Worm (Caenorhabditis elegans) whole organism, L4 larva: ENCODE measurements around the gene ddn-1.

Source experiments
- F44E2.7 ChIP-seq: fragments of 200-800 bp; sonication (Bioruptor generic); IDR thresholded peaks from 2 replicates; pipeline ENCODE4 v2.1.2; 2022; ENCODE audit warnings: missing genetic modification characterization, missing compliant biosample characterization
- F49E8.2 ChIP-seq: sonication (generic microtip); optimal IDR thresholded peaks from 2 replicates; lab custom pipeline; 2016; ENCODE audit warnings: missing compliant biosample characterization, mild to moderate bottlenecking, missing genetic modification characterization, borderline replicate concordance
- T20F7.1 ChIP-seq: fragments of 200-800 bp; sonication (Bioruptor generic); optimal IDR thresholded peaks from 2 replicates; lab custom pipeline; 2018; ENCODE audit warnings: mild to moderate bottlenecking, missing genetic modification characterization, missing compliant biosample characterization
- Y105C5A.15 ChIP-seq: fragments of 200-800 bp; sonication (Bioruptor generic); IDR thresholded peaks from 2 replicates; pipeline ENCODE4 v1.3.6; 2022; ENCODE audit warnings: missing genetic modification characterization, missing compliant biosample characterization
- Y48G9A.11 ChIP-seq: fragments of 200-800 bp; sonication (Bioruptor generic); IDR thresholded peaks from 2 replicates; pipeline ENCODE4 v1.3.6; 2022; ENCODE audit warnings: missing genetic modification reagents, missing genetic modification characterization, missing compliant biosample characterization
- aha-1 ChIP-seq: fragments of 150-350 bp; peaks from one replicate; lab custom pipeline; 2014; ENCODE audit warnings: missing biosample characterization, missing genetic modification characterization
- ceh-28 ChIP-seq: fragments of 150-350 bp; optimal IDR thresholded peaks from 2 replicates; lab custom pipeline; 2014; ENCODE audit warnings: missing biosample characterization, missing genetic modification reagents, missing genetic modification characterization
- ceh-32 ChIP-seq: sonication (generic microtip); optimal IDR thresholded peaks from 2 replicates; lab custom pipeline; 2016; ENCODE audit warnings: mild to moderate bottlenecking, missing genetic modification characterization, missing compliant biosample characterization; ENCODE audit not compliant: poor library complexity
- cey-2 ChIP-seq: sonication (generic microtip); optimal IDR thresholded peaks from 3 replicates; lab custom pipeline; 2017; ENCODE audit warnings: missing genetic modification characterization, mild to moderate bottlenecking, missing compliant biosample characterization, antibody characterized with exemption, borderline replicate concordance; ENCODE audit not compliant: insufficient read depth
- ctbp-1 ChIP-seq: fragments of 200-800 bp; sonication (Bioruptor generic); IDR thresholded peaks from 2 replicates; pipeline ENCODE4 v1.3.6; 2022; ENCODE audit warnings: missing genetic modification reagents, missing genetic modification characterization, missing compliant biosample characterization
- daf-16 ChIP-seq, 3 experiments: sonication (generic microtip); optimal IDR thresholded peaks; 2 replicates each; lab custom pipeline; 2016 to 2017; ENCODE audit warnings: missing genetic modification characterization in 3 of 3, missing genetic modification reagents in 3 of 3, mild to moderate bottlenecking in 2 of 3, missing compliant biosample characterization in 2 of 3, missing biosample characterization in 1 of 3, moderate library complexity in 1 of 3
- dmd-6 ChIP-seq: fragments of 200-800 bp; sonication (Bioruptor generic); IDR thresholded peaks from 2 replicates; pipeline ENCODE4 v1.3.6; 2022; ENCODE audit warnings: missing genetic modification reagents, missing genetic modification characterization, missing compliant biosample characterization
- dpl-1 ChIP-seq: fragments of 150-350 bp; optimal IDR thresholded peaks from 2 replicates; lab custom pipeline; 2014; ENCODE audit warnings: missing biosample characterization, missing genetic modification reagents, missing genetic modification characterization
- duxl-1 ChIP-seq: sonication (generic microtip); optimal IDR thresholded peaks from 2 replicates; lab custom pipeline; 2016; ENCODE audit warnings: mild to moderate bottlenecking, missing genetic modification characterization, moderate library complexity, missing compliant biosample characterization; ENCODE audit not compliant: poor library complexity
- dve-1 ChIP-seq: sonication (generic microtip); optimal IDR thresholded peaks from 2 replicates; lab custom pipeline; 2017; ENCODE audit warnings: antibody characterized with exemption, mild to moderate bottlenecking, missing genetic modification characterization, missing compliant biosample characterization; ENCODE audit not compliant: insufficient read depth
- fos-1 ChIP-seq: fragments of 150-350 bp; optimal IDR thresholded peaks from 2 replicates; lab custom pipeline; 2014; ENCODE audit warnings: missing biosample characterization, missing genetic modification characterization
- gei-8 ChIP-seq: fragments of 200-800 bp; sonication (Bioruptor generic); optimal IDR thresholded peaks from 2 replicates; lab custom pipeline; 2018; ENCODE audit warnings: mild to moderate bottlenecking, missing genetic modification characterization, missing compliant biosample characterization
- hlh-11 ChIP-seq: fragments of 200-800 bp; sonication (Bioruptor generic); optimal IDR thresholded peaks from 2 replicates; lab custom pipeline; 2018; ENCODE audit warnings: mild to moderate bottlenecking, missing genetic modification characterization, missing compliant biosample characterization
- hlh-30 ChIP-seq: sonication (generic microtip); optimal IDR thresholded peaks from 2 replicates; lab custom pipeline; 2017; ENCODE audit warnings: antibody characterized with exemption, mild to moderate bottlenecking, missing genetic modification characterization, missing compliant biosample characterization; ENCODE audit not compliant: insufficient read depth
- lin-1 ChIP-seq: fragments of 200-800 bp; sonication (Bioruptor generic); IDR thresholded peaks from 2 replicates; pipeline ENCODE4 v1.3.6; 2022; ENCODE audit warnings: missing genetic modification reagents, missing genetic modification characterization, missing compliant biosample characterization
- lin-38 ChIP-seq: fragments of 200-800 bp; sonication (Bioruptor generic); IDR thresholded peaks from 2 replicates; pipeline ENCODE4 v1.3.6; 2022; ENCODE audit warnings: missing genetic modification reagents, missing genetic modification characterization, missing compliant biosample characterization
- lin-39 ChIP-seq: fragments of 150-350 bp; optimal IDR thresholded peaks from 2 replicates; lab custom pipeline; 2014; ENCODE audit warnings: missing biosample characterization, missing genetic modification reagents, missing genetic modification characterization
- mdl-1 ChIP-seq, 2 experiments: fragments of 150-350 bp in 1 of 2; sonication (generic microtip) in 1 of 2; optimal IDR thresholded peaks; 2 replicates each; lab custom pipeline; 2014 to 2017; ENCODE audit warnings: missing biosample characterization in 2 of 2, missing genetic modification characterization in 2 of 2
- mdt-29 ChIP-seq: fragments of 200-800 bp; sonication (Bioruptor generic); IDR thresholded peaks from 2 replicates; pipeline ENCODE4 v1.3.6; 2022; ENCODE audit warnings: missing genetic modification reagents, missing genetic modification characterization, missing compliant biosample characterization
- mes-2 ChIP-seq: sonication (generic microtip); optimal IDR thresholded peaks from 2 replicates; lab custom pipeline; 2016; ENCODE audit warnings: missing genotype, mild to moderate bottlenecking, missing genetic modification characterization, missing compliant biosample characterization; ENCODE audit not compliant: poor library complexity, severe bottlenecking
- mxl-3 ChIP-seq: fragments of 200-800 bp; sonication (Bioruptor generic); optimal IDR thresholded peaks from 2 replicates; lab custom pipeline; 2018; ENCODE audit warnings: mild to moderate bottlenecking, missing genetic modification characterization, missing compliant biosample characterization
- nhr-102 ChIP-seq: sonication (generic microtip); optimal IDR thresholded peaks from 2 replicates; lab custom pipeline; 2016; ENCODE audit warnings: mild to moderate bottlenecking, missing genetic modification characterization, moderate library complexity, missing compliant biosample characterization
- nhr-28 ChIP-seq: fragments of 150-350 bp; optimal IDR thresholded peaks from 2 replicates; lab custom pipeline; 2014; ENCODE audit warnings: missing biosample characterization, missing genetic modification characterization
- nhr-41 ChIP-seq: fragments of 200-800 bp; sonication (Bioruptor generic); IDR thresholded peaks from 2 replicates; pipeline ENCODE4 v1.3.6; 2022; ENCODE audit warnings: missing genetic modification reagents, missing genetic modification characterization, missing compliant biosample characterization
- nhr-42 ChIP-seq: fragments of 200-800 bp; sonication (Bioruptor generic); IDR thresholded peaks from 2 replicates; pipeline ENCODE4 v1.3.6; 2022; ENCODE audit warnings: missing genetic modification characterization, missing compliant biosample characterization
- nhr-48 ChIP-seq: sonication (generic microtip); optimal IDR thresholded peaks from 2 replicates; lab custom pipeline; 2016; ENCODE audit warnings: mild to moderate bottlenecking, missing genetic modification characterization, missing compliant biosample characterization
- nhr-6 ChIP-seq: fragments of 150-350 bp; optimal IDR thresholded peaks from 2 replicates; lab custom pipeline; 2014; ENCODE audit warnings: missing biosample characterization, missing genetic modification characterization
- nhr-77 ChIP-seq: fragments of 150-350 bp; optimal IDR thresholded peaks from 2 replicates; lab custom pipeline; 2014; ENCODE audit warnings: missing biosample characterization, missing genetic modification characterization
- pha-4 ChIP-seq, 2 experiments: fragments of 150-350 bp in 1 of 2; fragments of 200-800 bp in 1 of 2; sonication (Bioruptor generic) in 1 of 2; IDR thresholded peaks in 1 of 2; optimal IDR thresholded peaks in 1 of 2; 2 replicates each; pipeline versions ENCODE4 v1.3.6 to Lab custom; 2014 to 2022; ENCODE audit warnings: missing genetic modification characterization in 2 of 2, missing genetic modification reagents in 2 of 2, missing biosample characterization in 1 of 2, missing compliant biosample characterization in 1 of 2
- php-3 ChIP-seq: fragments of 200-800 bp; sonication (Bioruptor generic); IDR thresholded peaks from 2 replicates; pipeline ENCODE4 v1.3.6; 2022; ENCODE audit warnings: missing genetic modification reagents, missing genetic modification characterization, missing compliant biosample characterization
- pqm-1 ChIP-seq: sonication (generic microtip); optimal IDR thresholded peaks from 2 replicates; lab custom pipeline; 2017; ENCODE audit warnings: missing biosample characterization, missing genetic modification characterization
- rbr-2 ChIP-seq: sonication (generic microtip); optimal IDR thresholded peaks from 2 replicates; lab custom pipeline; 2016; ENCODE audit warnings: missing genotype, missing genetic modification characterization, missing compliant biosample characterization
- tra-1 ChIP-seq: fragments of 200-800 bp; sonication (Bioruptor generic); IDR thresholded peaks from 2 replicates; pipeline ENCODE4 v1.3.6; 2022; ENCODE audit warnings: missing genetic modification reagents, missing genetic modification characterization, missing compliant biosample characterization
- unc-62 ChIP-seq, 3 experiments: fragments of 150-350 bp in 1 of 3; sonication (generic microtip); optimal IDR thresholded peaks in 2 of 3; peaks in 1 of 3; 1 replicate in 1 of 3; 2 replicates in 2 of 3; lab custom pipeline; 2014 to 2017; ENCODE audit warnings: missing biosample characterization in 3 of 3, missing genetic modification characterization in 3 of 3, missing genetic modification reagents in 3 of 3, missing genotype in 1 of 3

Gene ddn-1

DNA sequence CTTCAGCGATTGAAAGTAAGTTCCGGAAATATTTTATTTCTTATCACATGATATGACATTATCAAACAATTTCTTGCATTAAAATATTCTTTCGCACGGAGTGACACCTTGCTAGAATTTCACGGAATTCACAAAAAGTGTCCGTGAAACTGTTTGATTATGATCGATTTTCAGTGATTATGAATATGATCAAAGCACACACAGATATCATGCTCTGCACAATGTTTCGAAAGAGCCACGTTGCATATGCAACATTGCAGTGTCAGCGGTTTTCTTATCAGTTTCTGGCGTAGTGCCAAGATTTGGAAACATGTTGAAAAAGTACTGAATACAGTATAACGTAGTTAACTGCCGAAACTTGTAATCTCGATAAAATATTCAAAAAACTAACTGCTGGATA, 8.8 kb upstream of the ddn-1 start (continued):
- no peak for TF ChIP-seq Y105C5A.15
- TF ChIP-seq, all 104 proteins: peak for 18

DNA sequence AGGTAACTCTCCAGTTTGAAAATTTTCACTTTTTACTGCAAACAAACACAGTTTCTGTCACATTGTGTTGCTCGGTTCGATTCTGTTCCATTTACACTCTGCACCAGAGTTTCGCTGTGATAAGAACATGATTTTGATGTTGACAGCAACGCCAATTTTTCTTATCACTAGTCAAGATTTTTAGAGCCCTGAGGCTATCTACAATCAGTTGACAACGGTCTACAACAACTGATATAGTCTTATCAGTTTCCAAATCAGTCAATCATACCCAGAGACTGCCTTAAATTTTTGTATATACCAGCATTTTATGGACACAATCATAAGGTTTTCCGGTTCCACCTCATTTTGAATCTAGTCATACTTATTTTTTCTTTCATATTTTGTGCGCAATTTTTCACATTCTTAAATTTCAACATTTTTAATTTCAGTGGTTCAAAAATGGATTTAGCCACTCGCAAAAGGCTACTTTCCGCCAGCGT, 8.2 kb upstream of the ddn-1 start, which contains the start of gene B0507.3:
Gene B0507.3, plus strand, starts transcription at position 429 of the 479 bp plus-strand sequence.
- TF ChIP-seq hlh-30 (tag; lab: Kevin White, UChicago), result peak; percentile 51
- TF ChIP-seq ctbp-1, result no peak
- peak; percentile 85 for TF ChIP-seq nhr-102
- TF ChIP-seq dve-1 (tag; lab: Kevin White, UChicago), result peak; percentile 93
- TF ChIP-seq nhr-42 (GFP tag; lab: Robert Waterston, UW), result 0 out of 2 replicates have a peak, but pooled peaks have one; percentile 49
- TF ChIP-seq Y48G9A.11 (GFP tag; lab: Robert Waterston, UW), result no peak
- peak; percentile 98 for TF ChIP-seq tra-1 (GFP tag; lab: Robert Waterston, UW)
- peak; percentile 29 for TF ChIP-seq T20F7.1 (GFP tag; lab: Kevin White, UChicago)
- TF ChIP-seq pqm-1 (tag; lab: Kevin White, UChicago), result peak; percentile 100
- peak; percentile 55 for TF ChIP-seq nhr-48 (tag; lab: Kevin White, UChicago)
- peak; percentile 59; the same call in 1 of the 2 replicates for TF ChIP-seq pha-4 (GFP tag; IDR thresholded peaks at IDR 0.05; lab: Robert Waterston, UW)
- TF ChIP-seq pha-4 (tag; optimal IDR thresholded peaks at IDR 0.05; lab: Kevin White, UChicago), result no peak
- no peak for TF ChIP-seq ceh-32 (tag; lab: Kevin White, UChicago)
- TF ChIP-seq hlh-11 (tag; lab: Kevin White, UChicago), result peak; percentile 94
- TF ChIP-seq daf-16 (GFP tag; optimal IDR thresholded peaks at IDR 0.05; lab: Kevin White, UChicago), result peak in 1 of 2 experiments; percentile 93
- TF ChIP-seq daf-16 (tag; optimal IDR thresholded peaks at IDR 0.05; lab: Kevin White, UChicago), result peak; percentile 98
- TF ChIP-seq nhr-41 (GFP tag; lab: Robert Waterston, UW), result peak; percentile 77
- TF ChIP-seq mxl-3 (GFP tag; lab: Kevin White, UChicago), result peak; percentile 7
- TF ChIP-seq F49E8.2 (tag; lab: Kevin White, UChicago), result no peak
- peak; percentile 95 for TF ChIP-seq nhr-28 (tag; lab: Kevin White, UChicago)
- no peak for TF ChIP-seq duxl-1 (tag; lab: Kevin White, UChicago)
- no peak for TF ChIP-seq F44E2.7 (GFP tag; lab: Robert Waterston, UW)
- TF ChIP-seq nhr-77, result peak; percentile 88
- TF ChIP-seq mdl-1 (tag; optimal IDR thresholded peaks at IDR 0.05; lab: Kevin White, UChicago), result peak in 1 of 2 experiments; percentile 3
- no peak for TF ChIP-seq rbr-2 (tag; lab: Kevin White, UChicago)
- peak; percentile 70 for TF ChIP-seq cey-2 (tag; lab: Kevin White, UChicago)
- peak; percentile 97 for TF ChIP-seq php-3 (GFP tag; lab: Robert Waterston, UW)
- TF ChIP-seq lin-39 (tag; lab: Kevin White, UChicago), result no peak
- TF ChIP-seq mdt-29 (GFP tag; lab: Robert Waterston, UW), result no peak
- TF ChIP-seq dpl-1 (GFP tag; lab: Kevin White, UChicago), result no peak
- TF ChIP-seq unc-62 (GFP tag; optimal IDR thresholded peaks at IDR 0.05 in 1 of 2; lab: Kevin White, UChicago), result peak; percentile 13 to 25
- TF ChIP-seq unc-62 (tag; optimal IDR thresholded peaks at IDR 0.05; lab: Kevin White, UChicago), result no peak
- peak; percentile 99 for TF ChIP-seq dmd-6 (GFP tag; lab: Robert Waterston, UW)
- TF ChIP-seq aha-1, result peak; percentile 35
- no peak for TF ChIP-seq mes-2
- TF ChIP-seq gei-8 (GFP tag; lab: Kevin White, UChicago), result peak; percentile 17
- TF ChIP-seq ceh-28 (tag; lab: Kevin White, UChicago), result no peak
- TF ChIP-seq fos-1, result no peak
- peak; percentile 65 for TF ChIP-seq nhr-6 (tag; lab: Kevin White, UChicago)
- no peak for TF ChIP-seq lin-38 (GFP tag; lab: Robert Waterston, UW)
- TF ChIP-seq lin-1 (GFP tag; lab: Robert Waterston, UW), result peak; percentile 96
